Worm (Caenorhabditis elegans): ENCODE results near the gene dnj-14.

dnj-14 gene

ce11 chrX:4676702-4677101 is 34.8 kb downstream of the dnj-14 start:
- TF ChIP-seq mxl-3 (GFP tag; optimal IDR thresholded peaks at IDR 0.05) (no peak), dmd-8 (GFP tag; IDR thresholded peaks at IDR 0.05) (no peak), snpc-1.2 (GFP tag; IDR thresholded peaks at IDR 0.05) (no peak), zfp-3 (GFP tag; conservative IDR thresholded peaks at IDR 0.05) (no peak), jun-1 (tag; optimal IDR thresholded peaks at IDR 0.05) (no peak), ZK546.5 (tag; optimal IDR thresholded peaks at IDR 0.05) (no peak), attf-4 (tag; optimal IDR thresholded peaks at IDR 0.05) (no peak), madf-5 (GFP tag; IDR thresholded peaks at IDR 0.05) (0 out of 4 replicates have a peak, but pooled peaks of 1 of the 2 experiments have one; percentile 46), aha-1 (tag) (no peak), unc-130 (GFP tag; optimal IDR thresholded peaks at IDR 0.05) (no peak), daf-8 (GFP tag; IDR thresholded peaks at IDR 0.05) (no peak), gei-8 (GFP tag; optimal IDR thresholded peaks at IDR 0.05) (no peak), ceh-44 (GFP tag; IDR thresholded peaks at IDR 0.05) (no peak), hlh-30 (tag; optimal IDR thresholded peaks at IDR 0.05; ENCODE audit: insufficient read depth) (no peak), unc-62 (GFP tag; optimal IDR thresholded peaks at IDR 0.05 in 1 of 2) (peak in 1 of 2 experiments; percentile 91), unc-62 (tag; optimal IDR thresholded peaks at IDR 0.05) (no peak), duxl-1 (tag; optimal IDR thresholded peaks at IDR 0.05; ENCODE audit: poor library complexity) (no peak)

- TF ChIP-seq hlh-11 (tag; optimal IDR thresholded peaks at IDR 0.05) = peak; percentile 25
- TF ChIP-seq php-3 (GFP tag; IDR thresholded peaks at IDR 0.05) = 0 out of 2 replicates have a peak, but pooled peaks have one; percentile 9
- peak; percentile 27 for TF ChIP-seq hlh-30 (tag; optimal IDR thresholded peaks at IDR 0.05; ENCODE audit: insufficient read depth)
- peak; percentile 59 for TF ChIP-seq nhr-28 (tag; optimal IDR thresholded peaks at IDR 0.05)
- TF ChIP-seq daf-16 (GFP tag; optimal IDR thresholded peaks at IDR 0.05) = no peak
- peak; percentile 24 for TF ChIP-seq daf-16 (tag; optimal IDR thresholded peaks at IDR 0.05)
- TF ChIP-seq pqm-1 (tag; optimal IDR thresholded peaks at IDR 0.05) = peak; percentile 0
- no peak for TF ChIP-seq nhr-76 (tag; optimal IDR thresholded peaks at IDR 0.05)
- TF ChIP-seq F37D6.2 (tag; optimal IDR thresholded peaks at IDR 0.05) = no peak
Measured at ce11 chrX:4673165-4673756, 38.3 kb downstream of the dnj-14 start, which contains the start of gene tmem-135. Gene tmem-135, plus strand, starts transcription at chrX:4673706.

- TF ChIP-seq dmd-6 (GFP tag; IDR thresholded peaks at IDR 0.05) = peak; percentile 86
- no peak for TF ChIP-seq unc-130 (GFP tag; optimal IDR thresholded peaks at IDR 0.05)
- 0 out of 2 replicates have a peak, but pooled peaks have one; percentile 36 for TF ChIP-seq tra-1 (GFP tag; IDR thresholded peaks at IDR 0.05)
- TF ChIP-seq hlh-11 (tag; optimal IDR thresholded peaks at IDR 0.05) = peak; percentile 32
- TF ChIP-seq egl-27 (tag; optimal IDR thresholded peaks at IDR 0.05) = no peak
- no peak for TF ChIP-seq daf-16 (GFP tag; optimal IDR thresholded peaks at IDR 0.05)
- TF ChIP-seq daf-16 (tag; optimal IDR thresholded peaks at IDR 0.05) = peak; percentile 47
- TF ChIP-seq zag-1 (tag; optimal IDR thresholded peaks at IDR 0.05) = no peak
- peak; percentile 53 for TF ChIP-seq dve-1 (tag; optimal IDR thresholded peaks at IDR 0.05; ENCODE audit: insufficient read depth)
Measured at ce11 chrX:4671837-4672236, 39.7 kb downstream of the dnj-14 start.

ce11 chrX:4667788-4668187 is 43.8 kb downstream of the dnj-14 start, which contains the start of gene mfsd-12:
Gene mfsd-12, plus strand, starts transcription at chrX:4668088.
- TF ChIP-seq mes-2 (tag; optimal IDR thresholded peaks at IDR 0.05; ENCODE audit: poor library complexity, severe bottlenecking) (peak; percentile 21), hlh-30 (tag; optimal IDR thresholded peaks at IDR 0.05; ENCODE audit: insufficient read depth) (no peak), zfp-2 (tag; optimal IDR thresholded peaks at IDR 0.05) (no peak), aly-2 (tag; optimal IDR thresholded peaks at IDR 0.05) (no peak), saeg-2 (GFP tag; IDR thresholded peaks at IDR 0.05) (no peak), lir-3 (tag; optimal IDR thresholded peaks at IDR 0.05) (no peak)

All from whole organism, L4 larva.